Worm (Caenorhabditis elegans): ENCODE measurements around the gene best-20.

DNA sequence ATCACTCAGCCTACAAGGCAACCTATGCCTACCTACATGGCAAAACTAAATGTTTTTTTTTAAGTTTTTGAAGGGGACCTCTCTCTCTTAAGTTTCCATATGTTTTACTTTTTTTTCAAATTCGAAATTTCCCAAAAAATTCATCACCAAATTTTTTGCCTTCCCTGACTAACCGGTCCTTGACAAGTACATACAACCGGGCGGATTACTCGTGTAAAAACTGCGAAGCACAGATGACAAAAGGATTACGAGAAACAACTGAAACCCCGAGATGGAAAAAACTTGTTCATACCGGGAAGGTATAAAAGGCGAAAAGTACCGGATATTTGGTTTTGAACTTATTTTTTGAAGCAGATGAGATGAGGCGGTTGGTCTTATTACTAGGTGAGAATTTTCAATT, 38.4 kb downstream of the best-20 start, which contains the start of gene K09B3.1:
- no peak for TF ChIP-seq tra-4 (tag; optimal IDR thresholded peaks at IDR 0.05)
- no peak for TF ChIP-seq ets-7 (tag; optimal IDR thresholded peaks at IDR 0.05)
- TF ChIP-seq hmbx-1 (tag; optimal IDR thresholded peaks at IDR 0.05): no peak
- no peak for TF ChIP-seq B0310.2 (tag; optimal IDR thresholded peaks at IDR 0.05)
- no peak for TF ChIP-seq F13C5.2 (tag; optimal IDR thresholded peaks at IDR 0.05)

Measured in whole organism, early embryonic.